Fruit fly (Drosophila melanogaster): ENCODE data around the gene Trs33.

- TF ChIP-seq h (optimal IDR thresholded peaks at IDR 0.05) = no peak
- no peak for TF ChIP-seq Sin3A (optimal IDR thresholded peaks at IDR 0.05)
- TF ChIP-seq ttk (optimal IDR thresholded peaks at IDR 0.05) = no peak
- TF ChIP-seq psq (optimal IDR thresholded peaks at IDR 0.05) = no peak
Observed at dm6 chr3R:15340052-15340732, 10.6 kb downstream of the Trs33 start, which contains the start of gene SerRS-m.

Data from Kc167 (cell line).